Fruit fly (Drosophila melanogaster): ENCODE results near the gene NetA.
A peak's percentile ranks its signal among the peaks of the same experiment; 100 is the strongest.

Gene NetA

DNA sequence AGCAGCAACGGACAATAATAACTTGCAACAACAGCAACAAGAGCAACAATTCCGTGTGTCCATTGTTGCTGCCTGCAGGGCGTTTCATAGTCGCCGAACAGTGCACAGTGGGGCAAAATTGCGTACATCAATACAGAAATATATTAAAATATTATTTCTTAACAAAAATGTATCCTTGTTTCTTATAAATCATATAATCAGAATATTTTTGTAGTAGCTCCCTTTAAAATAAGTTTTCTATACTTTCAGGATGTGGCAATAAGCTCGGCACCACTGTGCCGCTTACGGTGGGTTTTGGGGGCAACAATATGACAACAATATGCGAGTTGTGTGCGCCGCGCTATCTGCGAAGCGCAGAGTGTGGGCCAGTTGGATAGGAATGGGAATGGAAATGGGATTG lies 41.4 kb downstream of the NetA start (continued):
- TF ChIP-seq CG17829 (tag; optimal IDR thresholded peaks at IDR 0.05), result peak; percentile 90
- peak; percentile 58 for TF ChIP-seq CG12942 (GFP tag; optimal IDR thresholded peaks at IDR 0.05)
- TF ChIP-seq CG7271 (tag; optimal IDR thresholded peaks at IDR 0.05), result peak; percentile 27
- no peak for TF ChIP-seq HLHmδ (GFP tag; optimal IDR thresholded peaks at IDR 0.05)
- peak; percentile 67; the same call in 3 of the 4 replicates for TF ChIP-seq Gug (GFP tag; IDR thresholded peaks at IDR 0.05)
- TF ChIP-seq CTCF (GFP tag; optimal IDR thresholded peaks at IDR 0.05), result peak; percentile 24
- no peak for TF ChIP-seq ab (GFP tag; optimal IDR thresholded peaks at IDR 0.05)
- peak; percentile 13 for TF ChIP-seq CG9797 (GFP tag; optimal IDR thresholded peaks at IDR 0.05)
- no peak for TF ChIP-seq CG3838 (GFP tag; optimal IDR thresholded peaks at IDR 0.05)
- peak; percentile 66; the same call in 1 of the 2 replicates for TF ChIP-seq CG8765 (GFP tag; IDR thresholded peaks at IDR 0.05)
- no peak for TF ChIP-seq Camta (GFP tag; optimal IDR thresholded peaks at IDR 0.05)
- TF ChIP-seq CG6765 (GFP tag; optimal IDR thresholded peaks at IDR 0.05), result peak; percentile 3
- peak; percentile 13 for TF ChIP-seq CG12769 (tag; optimal IDR thresholded peaks at IDR 0.05)
- peak; percentile 78 for TF ChIP-seq az2 (GFP tag; optimal IDR thresholded peaks at IDR 0.05)
- no peak for TF ChIP-seq nerfin-2 (GFP tag; IDR thresholded peaks at IDR 0.05; ENCODE audit: partially characterized antibody)
- peak; percentile 24 for TF ChIP-seq CG12155 (GFP tag; optimal IDR thresholded peaks at IDR 0.05)
- no peak for TF ChIP-seq CG8089 (GFP tag; optimal IDR thresholded peaks at IDR 0.05)
- peak; percentile 32; the same call in 1 of the 2 replicates for TF ChIP-seq MBD-R2 (GFP tag; IDR thresholded peaks at IDR 0.05)
- TF ChIP-seq Doc3 (GFP tag; IDR thresholded peaks at IDR 0.05; ENCODE audit: partially characterized antibody), result no peak
- peak in 1 of 2 experiments; percentile 83 for TF ChIP-seq eve (GFP tag; optimal IDR thresholded peaks at IDR 0.05)
- peak; percentile 77 for TF ChIP-seq CG3407 (GFP tag; optimal IDR thresholded peaks at IDR 0.05)
- no peak for TF ChIP-seq CG31388 (GFP tag; optimal IDR thresholded peaks at IDR 0.05)
- no peak for TF ChIP-seq cad (GFP tag; optimal IDR thresholded peaks at IDR 0.05)
- peak; percentile 50; the same call in 1 of the 2 replicates for TF ChIP-seq E2f2 (GFP tag; IDR thresholded peaks at IDR 0.05)
- peak; percentile 33; the same call in 1 of the 2 replicates for TF ChIP-seq CG11085 (GFP tag; IDR thresholded peaks at IDR 0.05)
- TF ChIP-seq CG15601 (tag; optimal IDR thresholded peaks at IDR 0.05), result peak; percentile 71
- peak; percentile 40 for TF ChIP-seq CG12104 (GFP tag; optimal IDR thresholded peaks at IDR 0.05)
- no peak for TF ChIP-seq CG2129 (GFP tag; IDR thresholded peaks at IDR 0.05; ENCODE audit: partially characterized antibody)
- TF ChIP-seq lola (GFP tag; optimal IDR thresholded peaks at IDR 0.05), result peak in 1 of 3 experiments; percentile 79
- no peak for TF ChIP-seq en (GFP tag; optimal IDR thresholded peaks at IDR 0.05)
- TF ChIP-seq CG7786 (GFP tag; optimal IDR thresholded peaks at IDR 0.05), result no peak
- no peak for TF ChIP-seq tna (GFP tag; IDR thresholded peaks at IDR 0.05; ENCODE audit: partially characterized antibody)
- TF ChIP-seq CG17186 (GFP tag; optimal IDR thresholded peaks at IDR 0.05), result peak; percentile 32
- peak; percentile 81 for TF ChIP-seq Ets65A (GFP tag)
- TF ChIP-seq ewg (GFP tag; optimal IDR thresholded peaks at IDR 0.05), result peak; percentile 76
- no peak for TF ChIP-seq Neu2 (GFP tag; optimal IDR thresholded peaks at IDR 0.05; ENCODE audit: borderline replicate concordance)
- peak; percentile 78 for TF ChIP-seq tin (GFP tag; optimal IDR thresholded peaks at IDR 0.05)
- peak; percentile 9 for TF ChIP-seq pnt (GFP tag; optimal IDR thresholded peaks at IDR 0.05)
- TF ChIP-seq fru (optimal IDR thresholded peaks at IDR 0.05), result no peak
- peak; percentile 79 for TF ChIP-seq Sox100B (GFP tag; optimal IDR thresholded peaks at IDR 0.05)
- no peak for TF ChIP-seq hbn (GFP tag; IDR thresholded peaks at IDR 0.05; ENCODE audit: partially characterized antibody)
- no peak for TF ChIP-seq CG14965 (GFP tag; optimal IDR thresholded peaks at IDR 0.05; ENCODE audit: borderline replicate concordance)
- peak; percentile 46 for TF ChIP-seq Deaf1 (tag; optimal IDR thresholded peaks at IDR 0.05)
- TF ChIP-seq Trl (optimal IDR thresholded peaks at IDR 0.05), result no peak
- TF ChIP-seq Trl (GFP tag; optimal IDR thresholded peaks at IDR 0.05), result no peak
- peak; percentile 33 for TF ChIP-seq Mad (GFP tag; optimal IDR thresholded peaks at IDR 0.05)
- peak; percentile 88 for TF ChIP-seq CG10979 (tag; optimal IDR thresholded peaks at IDR 0.05)
- TF ChIP-seq kah (GFP tag; optimal IDR thresholded peaks at IDR 0.05), result peak; percentile 76
- TF ChIP-seq Dip2 (GFP tag; IDR thresholded peaks at IDR 0.05), result no peak
- no peak for TF ChIP-seq CG13123 (GFP tag; optimal IDR thresholded peaks at IDR 0.05)
- no peak for TF ChIP-seq ash1 (GFP tag; optimal IDR thresholded peaks at IDR 0.05)
- TF ChIP-seq disco-r (GFP tag; optimal IDR thresholded peaks at IDR 0.05), result no peak
